Fruit fly (Drosophila melanogaster) whole organism, embryonic: Measurements from ENCODE around the gene SKIP.
A peak's percentile ranks its signal among the peaks of the same experiment; 100 is the strongest.

Experiments
- Atf6 ChIP-seq: fragments of 200-800 bp; sonication (Bioruptor generic); IDR thresholded peaks from 2 replicates; pipeline ENCODE4 v1.3.6; 2022; ENCODE audit warnings: missing biosample characterization, missing genetic modification characterization
- Awh ChIP-seq: fragments of 200-800 bp; sonication (Bioruptor generic); IDR thresholded peaks from 2 replicates; pipeline ENCODE4, ENCODE4 v1.3.6; 2022; ENCODE audit warnings: missing biosample characterization, missing genetic modification characterization
- Bgb ChIP-seq: fragments of 200-800 bp; sonication (Bioruptor generic); IDR thresholded peaks from 2 replicates; pipeline ENCODE4 v1.3.6; 2022; ENCODE audit warnings: missing biosample characterization, missing genetic modification characterization; ENCODE audit not compliant: partially characterized antibody
- CG10267 ChIP-seq: fragments of 200-800 bp; sonication (Bioruptor generic); optimal IDR thresholded peaks from 2 replicates; lab custom pipeline; 2018; ENCODE audit warnings: missing biosample characterization, mild to moderate bottlenecking, missing genetic modification characterization, moderate library complexity
- CG12659 ChIP-seq: fragments of 200-800 bp; sonication (Bioruptor generic); optimal IDR thresholded peaks from 3 replicates; lab custom pipeline; 2017; ENCODE audit warnings: mild to moderate bottlenecking, missing biosample characterization, missing genetic modification reagents, missing genetic modification characterization
- CG12769 ChIP-seq: fragments of 200-800 bp; sonication (Bioruptor generic); optimal IDR thresholded peaks from 2 replicates; lab custom pipeline; 2019; ENCODE audit warnings: missing biosample characterization, mild to moderate bottlenecking, missing genetic modification characterization, moderate library complexity
- CG14014 ChIP-seq: fragments of 200-800 bp; sonication (Bioruptor generic); IDR thresholded peaks from 2 replicates; pipeline ENCODE4 v1.3.6; 2022; ENCODE audit warnings: missing biosample characterization, missing genetic modification characterization
- CG15696 ChIP-seq: fragments of 200-800 bp; sonication (Bioruptor generic); optimal IDR thresholded peaks from 2 replicates; lab custom pipeline; 2019; ENCODE audit warnings: missing biosample characterization, mild to moderate bottlenecking, missing genetic modification characterization, moderate library complexity
- CG17612 ChIP-seq: fragments of 200-800 bp; sonication (Bioruptor generic); IDR thresholded peaks from 2 replicates; pipeline ENCODE4 v1.3.6; 2022; ENCODE audit warnings: missing biosample characterization, missing genetic modification characterization
- CG2120 ChIP-seq: fragments of 200-800 bp; sonication (Bioruptor generic); optimal IDR thresholded peaks from 3 replicates; lab custom pipeline; 2016; ENCODE audit warnings: missing biosample characterization, missing genetic modification characterization
- CG2678 ChIP-seq: fragments of 200-800 bp; sonication (Bioruptor generic); optimal IDR thresholded peaks from 3 replicates; lab custom pipeline; 2019; ENCODE audit warnings: missing biosample characterization, mild to moderate bottlenecking, missing genetic modification characterization, moderate library complexity
- CG30020 ChIP-seq: fragments of 200-800 bp; optimal IDR thresholded peaks from 2 replicates; lab custom pipeline; 2019; ENCODE audit warnings: missing biosample characterization, mild to moderate bottlenecking, missing genetic modification characterization, moderate library complexity
- CG30403 ChIP-seq: fragments of 200-800 bp; sonication (Bioruptor generic); optimal IDR thresholded peaks from 3 replicates; lab custom pipeline; 2016; ENCODE audit warnings: missing biosample characterization, missing genetic modification characterization
- CG33557 ChIP-seq: fragments of 200-800 bp; sonication (Bioruptor generic); optimal IDR thresholded peaks from 2 replicates; lab custom pipeline; 2019; ENCODE audit warnings: missing biosample characterization, mild to moderate bottlenecking, missing genetic modification characterization, moderate library complexity
- CG6654 ChIP-seq: fragments of 200-800 bp; sonication (Bioruptor generic); optimal IDR thresholded peaks from 2 replicates; lab custom pipeline; 2017; ENCODE audit warnings: missing biosample characterization, mild to moderate bottlenecking, missing genetic modification characterization
- CG6689 ChIP-seq: fragments of 200-800 bp; sonication (Bioruptor generic); IDR thresholded peaks from 2 replicates; pipeline ENCODE4 v1.3.6; 2022; ENCODE audit warnings: missing biosample characterization, missing genetic modification characterization
- CG7271 ChIP-seq: fragments of 200-800 bp; sonication (Bioruptor generic); optimal IDR thresholded peaks from 2 replicates; lab custom pipeline; 2018; ENCODE audit warnings: missing biosample characterization, mild to moderate bottlenecking, missing genetic modification characterization, moderate library complexity
- CG7839 ChIP-seq: fragments of 200-800 bp; sonication (Bioruptor generic); optimal IDR thresholded peaks from 3 replicates; lab custom pipeline; 2018; ENCODE audit warnings: missing biosample characterization, mild to moderate bottlenecking, missing genetic modification characterization, moderate library complexity
- CG9727 ChIP-seq: fragments of 200-800 bp; sonication (Bioruptor generic); optimal IDR thresholded peaks from 3 replicates; lab custom pipeline; 2017; ENCODE audit warnings: missing biosample characterization, mild to moderate bottlenecking, missing genetic modification characterization
- Ets65A ChIP-seq: fragments of 200-800 bp; sonication (Bioruptor generic); peaks from one replicate; lab custom pipeline; 2016; ENCODE audit warnings: missing biosample characterization, missing genetic modification characterization
- H15 ChIP-seq: fragments of 200-800 bp; sonication (Bioruptor generic); IDR thresholded peaks from 3 replicates; pipeline ENCODE4 v1.3.6; 2022; ENCODE audit warnings: missing biosample characterization, missing genetic modification characterization
- Hr51 ChIP-seq, 2 experiments: fragments of 200-800 bp; sonication (Bioruptor generic); optimal IDR thresholded peaks; 2 replicates in 1 of 2; 3 replicates in 1 of 2; lab custom pipeline; 2016 to 2018; ENCODE audit warnings: missing biosample characterization in 2 of 2, missing genetic modification characterization in 2 of 2, mild to moderate bottlenecking in 1 of 2, moderate library complexity in 1 of 2
- NC2β ChIP-seq: fragments of 200-800 bp; sonication (Bioruptor generic); optimal IDR thresholded peaks from 2 replicates; lab custom pipeline; 2016; ENCODE audit warnings: missing biosample characterization, missing genetic modification characterization
- Side ChIP-seq: fragments of 200-800 bp; sonication (Bioruptor generic); optimal IDR thresholded peaks from 2 replicates; lab custom pipeline; 2016; ENCODE audit warnings: missing biosample characterization, missing genetic modification characterization
- Vsx1 ChIP-seq: fragments of 200-800 bp; sonication (Bioruptor generic); optimal IDR thresholded peaks from 2 replicates; lab custom pipeline; 2017; ENCODE audit warnings: missing biosample characterization, mild to moderate bottlenecking, missing genetic modification characterization, missing genetic modification reagents
- abd-A ChIP-seq: fragments of 200-800 bp; sonication (Bioruptor generic); optimal IDR thresholded peaks from 3 replicates; lab custom pipeline; 2019; ENCODE audit warnings: missing biosample characterization, mild to moderate bottlenecking, missing genetic modification characterization, moderate library complexity
- bbx ChIP-seq: fragments of 200-800 bp; sonication (Bioruptor generic); IDR thresholded peaks from 2 replicates; pipeline ENCODE4 v1.3.6; 2022; ENCODE audit warnings: missing biosample characterization, missing genetic modification characterization; ENCODE audit not compliant: partially characterized antibody
- caup ChIP-seq: fragments of 200-800 bp; sonication (Bioruptor generic); optimal IDR thresholded peaks from 3 replicates; lab custom pipeline; 2017; ENCODE audit warnings: missing biosample characterization, mild to moderate bottlenecking, missing genetic modification characterization, moderate library complexity; ENCODE audit not compliant: severe bottlenecking
- chinmo ChIP-seq: fragments of 200-800 bp; sonication (Bioruptor generic); IDR thresholded peaks from 4 replicates; pipeline ENCODE4 v1.3.6; 2022; ENCODE audit warnings: missing biosample characterization, missing genetic modification characterization; ENCODE audit not compliant: partially characterized antibody
- dmrt99B ChIP-seq: fragments of 200-800 bp; sonication (Bioruptor generic); optimal IDR thresholded peaks from 2 replicates; lab custom pipeline; 2018; ENCODE audit warnings: missing biosample characterization, mild to moderate bottlenecking, missing genetic modification characterization, moderate library complexity
- en ChIP-seq: fragments of 200-800 bp; sonication (Bioruptor generic); optimal IDR thresholded peaks from 2 replicates; lab custom pipeline; 2016; ENCODE audit warnings: missing biosample characterization, missing genetic modification characterization
- fd96Cb ChIP-seq: fragments of 200-800 bp; sonication (Bioruptor generic); optimal IDR thresholded peaks from 2 replicates; lab custom pipeline; 2018; ENCODE audit warnings: missing biosample characterization, mild to moderate bottlenecking, missing genetic modification characterization, moderate library complexity
- grn ChIP-seq: fragments of 200-800 bp; sonication (Bioruptor generic); optimal IDR thresholded peaks from 3 replicates; lab custom pipeline; 2017; ENCODE audit warnings: missing biosample characterization, missing genetic modification characterization
- her ChIP-seq: fragments of 200-800 bp; sonication (Bioruptor generic); optimal IDR thresholded peaks from 2 replicates; lab custom pipeline; 2016; ENCODE audit warnings: missing biosample characterization, missing genetic modification characterization
- inv ChIP-seq: fragments of 200-800 bp; sonication (Bioruptor generic); IDR thresholded peaks from 2 replicates; pipeline ENCODE4 v1.3.6; 2022; ENCODE audit warnings: missing biosample characterization, missing genetic modification characterization; ENCODE audit not compliant: partially characterized antibody
- oc ChIP-seq: fragments of 200-800 bp; sonication (Bioruptor generic); optimal IDR thresholded peaks from 2 replicates; lab custom pipeline; 2018; ENCODE audit warnings: missing biosample characterization, mild to moderate bottlenecking, missing genetic modification characterization, moderate library complexity
- pan ChIP-seq, 4 experiments: fragments of >200 bp in 3 of 4; fragments of 200-800 bp in 1 of 4; sonication (Bioruptor generic) in 1 of 4; optimal IDR thresholded peaks in 3 of 4; IDR thresholded peaks in 1 of 4; 2 replicates each; pipeline versions ENCODE4 v1.3.6 to Lab custom; 2017 to 2022; ENCODE audit warnings: missing biosample characterization in 2 of 4, missing genetic modification characterization in 2 of 4, mixed read lengths in 1 of 4
- rib ChIP-seq: fragments of 200-800 bp; sonication (Bioruptor generic); IDR thresholded peaks from 2 replicates; pipeline ENCODE4 v1.3.6; 2022; ENCODE audit warnings: missing biosample characterization, missing genetic modification characterization
- row ChIP-seq: fragments of 200-800 bp; sonication (Bioruptor generic); IDR thresholded peaks from 3 replicates; pipeline ENCODE4 v1.3.6; 2022; ENCODE audit warnings: missing biosample characterization, missing genetic modification characterization
- sd ChIP-seq: fragments of 200-800 bp; sonication (Bioruptor generic); optimal IDR thresholded peaks from 3 replicates; lab custom pipeline; 2018; ENCODE audit warnings: missing biosample characterization, mild to moderate bottlenecking, missing genetic modification characterization, moderate library complexity
- sim ChIP-seq: fragments of 200-800 bp; sonication (Bioruptor generic); IDR thresholded peaks from 2 replicates; pipeline ENCODE4 v1.3.6; 2022; ENCODE audit warnings: missing biosample characterization, missing genetic modification characterization
- sima ChIP-seq: fragments of 200-800 bp; sonication (Bioruptor generic); optimal IDR thresholded peaks from 2 replicates; lab custom pipeline; 2016; ENCODE audit warnings: missing biosample characterization, missing genetic modification characterization
- trh ChIP-seq: fragments of 200-800 bp; sonication (Bioruptor generic); optimal IDR thresholded peaks from 2 replicates; lab custom pipeline; 2016; ENCODE audit warnings: missing biosample characterization, missing genetic modification characterization
- unc-4 ChIP-seq: fragments of 200-800 bp; sonication (Bioruptor generic); IDR thresholded peaks from 2 replicates; pipeline ENCODE4 v1.3.6; 2022; ENCODE audit warnings: missing biosample characterization, missing genetic modification characterization; ENCODE audit not compliant: partially characterized antibody
- vvl ChIP-seq: fragments of 200-800 bp; sonication (Bioruptor generic); IDR thresholded peaks from 2 replicates; pipeline ENCODE4 v1.3.6; 2022; ENCODE audit warnings: missing biosample characterization, missing genetic modification characterization

SKIP gene

DNA sequence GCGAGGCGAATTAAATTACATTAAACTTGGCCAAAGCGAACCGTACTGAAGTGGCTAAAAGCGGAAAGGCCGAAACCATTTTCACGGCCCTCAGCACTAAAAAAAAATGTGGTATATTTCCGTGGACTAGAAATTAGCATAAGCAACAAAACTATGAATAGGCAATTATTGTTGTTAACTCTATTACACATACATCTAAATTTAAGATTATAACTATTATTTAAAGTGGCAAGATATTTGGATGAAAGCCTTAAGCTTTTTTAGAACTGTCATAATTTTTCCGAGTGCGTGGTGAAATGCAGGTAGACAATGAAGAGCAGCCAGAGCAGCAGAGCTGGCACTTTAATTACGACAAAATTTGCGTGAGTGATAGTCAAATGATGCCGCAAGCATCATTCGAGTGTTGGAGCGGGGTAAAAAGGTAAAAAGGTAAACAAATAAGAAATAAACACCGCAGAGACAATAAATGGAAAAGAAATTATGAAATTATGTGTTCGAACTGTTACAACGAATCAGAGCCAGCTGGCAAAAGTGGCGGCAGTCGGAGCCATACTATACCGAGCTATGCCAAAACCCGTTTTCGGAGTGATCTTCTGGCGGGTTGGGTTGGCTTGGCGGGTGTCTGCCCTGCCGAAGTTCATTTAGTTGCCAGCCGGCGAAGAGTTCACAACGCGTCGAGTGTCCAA lies 195.2 kb downstream of the SKIP start, which contains the start of gene CG7080 (continued):
- TF ChIP-seq pan (optimal IDR thresholded peaks at IDR 0.05; lab: Kevin White, UChicago), result no peak
- peak in 1 of 2 experiments; percentile 15 for TF ChIP-seq pan (GFP tag; optimal IDR thresholded peaks at IDR 0.05 in 1 of 2, IDR thresholded peaks at IDR 0.05 in 1 of 2)
- peak; percentile 31 for TF ChIP-seq CG2678
- TF ChIP-seq sima (GFP tag; lab: Kevin White, UChicago), result no peak
- no peak for TF ChIP-seq rib (GFP tag; lab: Robert Waterston, UW)
- peak; percentile 77 for TF ChIP-seq dmrt99B (tag; lab: Kevin White, UChicago)
- TF ChIP-seq CG15696 (tag; lab: Kevin White, UChicago), result no peak
- TF ChIP-seq unc-4, result no peak
- peak; percentile 50 for TF ChIP-seq fd96Cb (tag; lab: Kevin White, UChicago)
- TF ChIP-seq sim (GFP tag; lab: Robert Waterston, UW), result no peak
- peak; percentile 27 for TF ChIP-seq CG7839 (tag; lab: Kevin White, UChicago)
- peak; percentile 29 for TF ChIP-seq CG30403 (GFP tag; lab: Kevin White, UChicago)
- no peak for TF ChIP-seq CG30020 (tag; lab: Kevin White, UChicago)
- no peak; the same call in 1 of the 2 replicates for TF ChIP-seq Atf6 (GFP tag; lab: Robert Waterston, UW)
- TF ChIP-seq CG6689, result 0 out of 2 replicates have a peak, but pooled peaks have one; percentile 25
- no peak for TF ChIP-seq Side (GFP tag; lab: Kevin White, UChicago)
- TF ChIP-seq Hr51 (GFP tag; optimal IDR thresholded peaks at IDR 0.05; lab: Kevin White, UChicago), result peak in 1 of 2 experiments; percentile 72
- TF ChIP-seq H15 (GFP tag; lab: Robert Waterston, UW), result 0 out of 3 replicates have a peak, but pooled peaks have one; percentile 14
- TF ChIP-seq row, result peak; percentile 42; the same call in 1 of the 3 replicates
- no peak for TF ChIP-seq Bgb

DNA sequence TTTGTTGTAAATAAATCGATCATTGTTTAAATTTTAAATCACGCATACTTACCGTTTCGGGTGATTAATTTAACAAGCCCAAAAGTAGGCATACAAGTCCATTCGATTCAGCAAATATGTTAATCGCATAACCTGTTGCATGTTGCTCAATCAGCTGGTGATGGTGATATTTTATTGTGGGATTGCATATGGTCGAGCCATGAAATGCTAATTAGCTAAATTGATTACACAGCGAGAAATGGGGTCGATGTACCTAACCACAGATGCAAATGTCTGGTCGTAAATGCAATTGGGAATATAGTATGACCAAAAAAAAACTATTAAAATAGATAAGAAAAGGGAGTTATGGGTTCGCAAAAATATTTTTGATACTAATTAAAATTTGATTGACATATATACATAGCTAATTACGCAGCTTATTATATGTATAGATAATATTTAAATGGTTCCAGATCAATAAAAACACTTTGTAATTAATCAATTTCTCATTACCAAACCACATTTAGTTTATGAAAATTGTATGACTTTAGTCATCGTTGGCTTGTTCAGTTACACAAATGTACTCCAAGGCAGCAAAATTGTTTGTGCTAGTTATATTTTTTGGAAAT lies 197.0 kb downstream of the SKIP start, which contains the start of gene CG33721:
Gene CG33721 (plus strand): TSS at position 558 of the 608 bp plus-strand sequence.
- TF ChIP-seq bbx (GFP tag; lab: Robert Waterston, UW) (no peak), sd (tag; lab: Kevin White, UChicago) (peak; percentile 20), vvl (GFP tag; lab: Robert Waterston, UW) (peak; percentile 83), Ets65A (peak; percentile 78), Vsx1 (GFP tag; lab: Kevin White, UChicago) (peak; percentile 66), NC2β (no peak), oc (tag; lab: Kevin White, UChicago) (peak; percentile 18), CG33557 (GFP tag; lab: Kevin White, UChicago) (no peak), abd-A (tag; lab: Kevin White, UChicago) (peak; percentile 72), Awh (GFP tag; lab: Robert Waterston, UW) (peak; percentile 72; the same call in 1 of the 2 replicates)

dm6 chr3R:22331691-22332090 lies 198.1 kb downstream of the SKIP start, which contains the start of gene CG13862:
TSS of gene CG13862 (plus strand) at chr3R:22331991.
- no peak for TF ChIP-seq CG17612 (GFP tag; lab: Robert Waterston, UW)
- TF ChIP-seq CG9727 (GFP tag; lab: Kevin White, UChicago), result no peak
- no peak for TF ChIP-seq rib (GFP tag; lab: Robert Waterston, UW)
- no peak for TF ChIP-seq CG10267 (tag; lab: Kevin White, UChicago)
- TF ChIP-seq CG7271 (tag; lab: Kevin White, UChicago), result no peak
- TF ChIP-seq en (GFP tag; lab: Kevin White, UChicago), result no peak
- TF ChIP-seq CG14014, result no peak
- TF ChIP-seq caup, result no peak
- no peak for TF ChIP-seq trh (GFP tag; lab: Kevin White, UChicago)
- TF ChIP-seq CG12659 (GFP tag; lab: Kevin White, UChicago), result no peak
- no peak for TF ChIP-seq CG2120 (GFP tag; lab: Kevin White, UChicago)
- TF ChIP-seq inv (GFP tag; lab: Robert Waterston, UW), result no peak
- peak; percentile 13 for TF ChIP-seq CG12769
- TF ChIP-seq CG6654 (GFP tag; lab: Kevin White, UChicago), result peak; percentile 16
- TF ChIP-seq chinmo (GFP tag; lab: Robert Waterston, UW), result 0 out of 4 replicates have a peak, but pooled peaks have one; percentile 44
- TF ChIP-seq her (GFP tag; lab: Kevin White, UChicago), result no peak
- TF ChIP-seq grn (GFP tag; lab: Kevin White, UChicago), result no peak
